Fruit fly (Drosophila melanogaster): ENCODE measurements around the gene HP1c.

- TF ChIP-seq psq (optimal IDR thresholded peaks at IDR 0.05) (no peak), CG8478 (optimal IDR thresholded peaks at IDR 0.05) (no peak)
These were observed 2.1 kb downstream of the HP1c start, which contains the start of gene CG17141 for dm6 chr3R:22747423-22748090.
